Worm (Caenorhabditis elegans) whole organism, young adult: ENCODE results near the gene T10F2.5.

Experiments used
- B0336.3 ChIP-seq: fragments of 200-800 bp; sonication (Bioruptor generic); IDR thresholded peaks from 2 replicates; pipeline ENCODE4 v1.3.6; 2022; ENCODE audit warnings: missing genetic modification characterization, missing compliant biosample characterization
- F22D6.2 ChIP-seq: sonication (generic microtip); optimal IDR thresholded peaks from 2 replicates; lab custom pipeline; 2016; ENCODE audit warnings: mild to moderate bottlenecking, missing genetic modification characterization, missing compliant biosample characterization
- F23B12.7 ChIP-seq: sonication (generic microtip); optimal IDR thresholded peaks from 2 replicates; lab custom pipeline; 2017; ENCODE audit warnings: missing genetic modification characterization, mild to moderate bottlenecking, missing compliant biosample characterization, antibody characterized with exemption, moderate library complexity; ENCODE audit not compliant: insufficient read depth
- F49E8.2 ChIP-seq: sonication (generic microtip); optimal IDR thresholded peaks from 3 replicates; lab custom pipeline; 2017; ENCODE audit warnings: missing genetic modification characterization, mild to moderate bottlenecking, missing compliant biosample characterization, antibody characterized with exemption, moderate library complexity; ENCODE audit not compliant: insufficient read depth
- F52B5.7 ChIP-seq: sonication (generic microtip); optimal IDR thresholded peaks from 2 replicates; lab custom pipeline; 2016; ENCODE audit warnings: mild to moderate bottlenecking, missing genetic modification characterization, missing compliant biosample characterization
- T26A5.8 ChIP-seq: sonication (generic microtip); optimal IDR thresholded peaks from 2 replicates; lab custom pipeline; 2016; ENCODE audit warnings: missing genetic modification characterization, missing compliant biosample characterization
- ZK185.1 ChIP-seq: sonication (generic microtip); optimal IDR thresholded peaks from 2 replicates; lab custom pipeline; 2016; ENCODE audit warnings: mild to moderate bottlenecking, missing genetic modification characterization, missing compliant biosample characterization; ENCODE audit not compliant: poor library complexity, severe bottlenecking
- ama-1 ChIP-seq, 3 experiments: fragments of 150-350 bp in 1 of 3; sonication (generic microtip) in 2 of 3; optimal IDR thresholded peaks; 2 replicates each; lab custom pipeline; 2014 to 2018; ENCODE audit warnings: missing biosample characterization in 2 of 3, missing genetic modification characterization in 2 of 3, missing genetic modification reagents in 2 of 3
- atf-7 ChIP-seq: sonication (generic microtip); optimal IDR thresholded peaks from 2 replicates; lab custom pipeline; 2017; ENCODE audit warnings: mild to moderate bottlenecking, missing genetic modification characterization, missing compliant biosample characterization
- attf-6 ChIP-seq: fragments of 200-800 bp; sonication (Bioruptor generic); IDR thresholded peaks from 2 replicates; pipeline ENCODE4 v1.3.6; 2022; ENCODE audit warnings: missing genetic modification reagents, missing genetic modification characterization, missing compliant biosample characterization
- ccch-3 ChIP-seq: fragments of 200-800 bp; sonication (Bioruptor generic); optimal IDR thresholded peaks from 2 replicates; lab custom pipeline; 2018; ENCODE audit warnings: mild to moderate bottlenecking, missing genetic modification characterization, missing compliant biosample characterization
- ceh-100 ChIP-seq: fragments of 200-800 bp; sonication (Bioruptor generic); IDR thresholded peaks from 2 replicates; pipeline ENCODE4 v1.3.6; 2022; ENCODE audit warnings: missing genetic modification reagents, missing genetic modification characterization, missing compliant biosample characterization
- ceh-27 ChIP-seq: fragments of 200-800 bp; sonication (Bioruptor generic); optimal IDR thresholded peaks from 2 replicates; lab custom pipeline; 2018; ENCODE audit warnings: mild to moderate bottlenecking, missing genetic modification characterization, moderate library complexity, missing compliant biosample characterization
- ceh-58 ChIP-seq: fragments of 200-800 bp; sonication (Bioruptor generic); IDR thresholded peaks from 2 replicates; pipeline ENCODE4 v1.3.6; 2022; ENCODE audit warnings: missing genetic modification characterization, missing compliant biosample characterization
- ceh-91 ChIP-seq: fragments of 200-800 bp; sonication (Bioruptor generic); IDR thresholded peaks from 2 replicates; pipeline ENCODE4 v1.3.6; 2022; ENCODE audit warnings: missing genetic modification reagents, missing genetic modification characterization, missing compliant biosample characterization
- chd-7 ChIP-seq: sonication (generic microtip); optimal IDR thresholded peaks from 2 replicates; lab custom pipeline; 2016; ENCODE audit warnings: mild to moderate bottlenecking, missing genetic modification characterization, moderate library complexity, missing compliant biosample characterization
- die-1 ChIP-seq: sonication (generic microtip); optimal IDR thresholded peaks from 2 replicates; lab custom pipeline; 2016; ENCODE audit warnings: missing genotype, mild to moderate bottlenecking, missing genetic modification characterization, missing compliant biosample characterization
- dpff-1 ChIP-seq: sonication (generic microtip); optimal IDR thresholded peaks from 2 replicates; lab custom pipeline; 2017; ENCODE audit warnings: mild to moderate bottlenecking, missing genetic modification characterization, missing compliant biosample characterization
- efl-1 ChIP-seq: fragments of 150-350 bp; optimal IDR thresholded peaks from 2 replicates; lab custom pipeline; 2014; ENCODE audit warnings: missing biosample characterization, missing genetic modification reagents, missing genetic modification characterization
- fkh-3 ChIP-seq: sonication (generic microtip); optimal IDR thresholded peaks from 2 replicates; lab custom pipeline; 2016; ENCODE audit warnings: mild to moderate bottlenecking, missing genetic modification characterization, missing compliant biosample characterization
- gei-17 ChIP-seq: fragments of 200-800 bp; sonication (Bioruptor generic); optimal IDR thresholded peaks from 2 replicates; lab custom pipeline; 2018; ENCODE audit warnings: mild to moderate bottlenecking, missing genetic modification characterization, missing compliant biosample characterization
- him-1 ChIP-seq: sonication (generic microtip); optimal IDR thresholded peaks from 2 replicates; lab custom pipeline; 2016; ENCODE audit warnings: missing genotype, missing genetic modification reagents, missing genetic modification characterization, missing compliant biosample characterization
- hlh-26 ChIP-seq: fragments of 200-800 bp; sonication (Bioruptor generic); conservative IDR thresholded peaks from 2 replicates; pipeline ENCODE4 v1.3.6; 2022; ENCODE audit warnings: missing genetic modification reagents, missing genetic modification characterization, missing compliant biosample characterization
- hmg-20 ChIP-seq: fragments of 200-800 bp; sonication (Bioruptor generic); IDR thresholded peaks from 2 replicates; pipeline ENCODE4 v1.3.6; 2022; ENCODE audit warnings: missing genetic modification reagents, missing genetic modification characterization, missing compliant biosample characterization
- hsf-1 ChIP-seq: fragments of 200-800 bp; sonication (Bioruptor generic); IDR thresholded peaks from 2 replicates; pipeline ENCODE4 v1.3.6; 2022; ENCODE audit warnings: missing genetic modification reagents, missing genetic modification characterization, missing compliant biosample characterization
- let-526 ChIP-seq: fragments of 200-800 bp; sonication (Bioruptor generic); IDR thresholded peaks from 2 replicates; pipeline ENCODE4 v1.3.6; 2022; ENCODE audit warnings: missing genetic modification reagents, missing genetic modification characterization, missing compliant biosample characterization
- lin-35 ChIP-seq, 3 experiments: fragments of 150-350 bp in 2 of 3; sonication (generic microtip) in 1 of 3; optimal IDR thresholded peaks; 2 replicates each; lab custom pipeline; 2014 to 2018; ENCODE audit warnings: missing biosample characterization in 3 of 3, missing genetic modification characterization in 3 of 3, missing genetic modification reagents in 3 of 3
- lir-1 ChIP-seq: fragments of 200-800 bp; sonication (Bioruptor generic); conservative IDR thresholded peaks from 2 replicates; pipeline ENCODE4 v1.3.6; 2022; ENCODE audit warnings: missing genetic modification reagents, missing genetic modification characterization, missing compliant biosample characterization
- lsl-1 ChIP-seq: fragments of 200-800 bp; sonication (Bioruptor generic); optimal IDR thresholded peaks from 2 replicates; lab custom pipeline; 2018; ENCODE audit warnings: mild to moderate bottlenecking, missing genetic modification characterization, moderate library complexity, missing compliant biosample characterization
- lsy-27 ChIP-seq: sonication (generic microtip); optimal IDR thresholded peaks from 2 replicates; lab custom pipeline; 2017; ENCODE audit warnings: missing genetic modification characterization, mild to moderate bottlenecking, missing compliant biosample characterization, antibody characterized with exemption, missing genotype, borderline replicate concordance; ENCODE audit not compliant: insufficient read depth
- madf-10 ChIP-seq: sonication (generic microtip); optimal IDR thresholded peaks from 2 replicates; lab custom pipeline; 2016; ENCODE audit warnings: mild to moderate bottlenecking, missing genetic modification characterization, missing compliant biosample characterization
- madf-8 ChIP-seq: fragments of 200-800 bp; sonication (Bioruptor generic); conservative IDR thresholded peaks from 2 replicates; pipeline ENCODE4 v1.3.6; 2022; ENCODE audit warnings: missing genetic modification reagents, missing genetic modification characterization, missing compliant biosample characterization
- mcd-1 ChIP-seq: fragments of 200-800 bp; sonication (Bioruptor generic); IDR thresholded peaks from 2 replicates; pipeline ENCODE4 v1.3.6; 2022; ENCODE audit warnings: missing genetic modification reagents, missing genetic modification characterization, missing compliant biosample characterization
- mes-4 ChIP-seq: sonication (generic microtip); optimal IDR thresholded peaks from 2 replicates; lab custom pipeline; 2016; ENCODE audit warnings: missing genotype, missing genetic modification characterization, missing compliant biosample characterization
- nfya-2 ChIP-seq: fragments of 200-800 bp; sonication (Bioruptor generic); IDR thresholded peaks from 2 replicates; pipeline ENCODE4 v1.3.6; 2022; ENCODE audit warnings: missing genetic modification reagents, missing genetic modification characterization, missing compliant biosample characterization
- nhr-179 ChIP-seq: sonication (generic microtip); optimal IDR thresholded peaks from 2 replicates; lab custom pipeline; 2016; ENCODE audit warnings: mild to moderate bottlenecking, missing genetic modification characterization, missing compliant biosample characterization
- pha-4 ChIP-seq: fragments of 150-350 bp; sonication (generic microtip); optimal IDR thresholded peaks from 2 replicates; lab custom pipeline; 2014; ENCODE audit warnings: missing biosample characterization, missing genetic modification reagents, missing genetic modification characterization
- snpc-1.1 ChIP-seq: sonication (generic microtip); optimal IDR thresholded peaks from 2 replicates; lab custom pipeline; 2017; ENCODE audit warnings: missing genetic modification characterization, mild to moderate bottlenecking, missing compliant biosample characterization, antibody characterized with exemption, moderate library complexity, missing genotype, missing genetic modification reagents; ENCODE audit not compliant: insufficient read depth
- snpc-1.3 ChIP-seq: sonication (generic microtip); optimal IDR thresholded peaks from 2 replicates; lab custom pipeline; 2017; ENCODE audit warnings: missing genetic modification characterization, mild to moderate bottlenecking, missing compliant biosample characterization, antibody characterized with exemption, moderate library complexity, missing genotype, missing genetic modification reagents; ENCODE audit not compliant: insufficient read depth
- snpc-4 ChIP-seq, 5 experiments: fragments of 150-350 bp in 1 of 5; sonication (generic microtip) in 4 of 5; optimal IDR thresholded peaks; 2 replicates each; lab custom pipeline; 2014 to 2018; ENCODE audit warnings: missing genetic modification characterization in 5 of 5, missing biosample characterization in 3 of 5, antibody characterized with exemption in 2 of 5, mild to moderate bottlenecking in 2 of 5, missing compliant biosample characterization in 2 of 5, missing genotype in 2 of 5, moderate library complexity in 2 of 5, missing genetic modification reagents in 1 of 5
- tbp1 ChIP-seq: fragments of 200-800 bp; sonication (Bioruptor generic); optimal IDR thresholded peaks from 2 replicates; lab custom pipeline; 2018; ENCODE audit warnings: mild to moderate bottlenecking, missing genetic modification characterization, missing compliant biosample characterization
- tbx-9 ChIP-seq: sonication (generic microtip); optimal IDR thresholded peaks from 2 replicates; lab custom pipeline; 2016; ENCODE audit warnings: borderline replicate concordance, missing genetic modification characterization, inconsistent platforms, missing compliant biosample characterization
- unc-62 ChIP-seq: fragments of 150-350 bp; optimal IDR thresholded peaks from 2 replicates; lab custom pipeline; 2014; ENCODE audit warnings: missing biosample characterization, missing genetic modification reagents, missing genetic modification characterization
- zim-3 ChIP-seq: sonication (generic microtip); optimal IDR thresholded peaks from 2 replicates; lab custom pipeline; 2017; ENCODE audit warnings: mild to moderate bottlenecking, missing genetic modification characterization, moderate library complexity, missing compliant biosample characterization
- ztf-18 ChIP-seq: sonication (generic microtip); optimal IDR thresholded peaks from 2 replicates; lab custom pipeline; 2016; ENCODE audit warnings: missing genotype, mild to moderate bottlenecking, missing genetic modification characterization, missing compliant biosample characterization
- ztf-22 ChIP-seq: fragments of 200-800 bp; sonication (Bioruptor generic); optimal IDR thresholded peaks from 2 replicates; lab custom pipeline; 2018; ENCODE audit warnings: mild to moderate bottlenecking, missing genetic modification characterization, moderate library complexity, missing compliant biosample characterization

T10F2.5 gene

DNA sequence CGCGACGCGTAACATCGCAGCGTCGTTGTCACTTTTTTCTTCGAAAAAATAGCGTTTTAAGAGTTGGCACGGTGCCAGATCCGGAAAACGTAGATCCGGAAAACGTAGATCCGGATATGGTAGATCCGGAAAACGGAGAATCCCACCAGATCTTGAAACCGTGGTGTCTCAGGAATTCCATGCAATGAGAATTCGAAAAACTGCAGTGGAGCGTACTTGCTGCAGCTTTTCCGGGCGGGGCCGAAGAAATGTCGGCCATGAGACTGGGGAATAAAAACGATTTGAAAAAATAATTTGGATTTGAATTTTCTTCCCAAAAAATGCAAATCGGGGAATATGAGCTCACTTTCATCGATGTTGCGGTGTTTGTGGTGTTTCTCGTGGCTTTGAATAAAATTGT lies 13.1 kb upstream of the T10F2.5 start, which contains the start of gene K10D2.5 (continued):
- peak; percentile 70 for TF ChIP-seq snpc-1.3 (tag; lab: Kevin White, UChicago)
- TF ChIP-seq madf-8 (GFP tag; lab: Robert Waterston, UW) = peak; percentile 77
- peak; percentile 72 for TF ChIP-seq ztf-22 (GFP tag; lab: Kevin White, UChicago)
- peak; percentile 80 for TF ChIP-seq zim-3 (tag; lab: Kevin White, UChicago)
- no peak for TF ChIP-seq hlh-26
- no peak for TF ChIP-seq dpff-1
- TF ChIP-seq gei-17 (GFP tag; lab: Kevin White, UChicago) = no peak
- no peak for TF ChIP-seq lsy-27
- TF ChIP-seq hsf-1 (GFP tag; lab: Robert Waterston, UW) = peak; percentile 87
- TF ChIP-seq atf-7 (tag; lab: Kevin White, UChicago) = peak; percentile 55
- TF ChIP-seq mcd-1 (GFP tag; lab: Robert Waterston, UW) = peak; percentile 99
- no peak for TF ChIP-seq mes-4
- peak; percentile 97 for TF ChIP-seq ZK185.1
- TF ChIP-seq snpc-1.1 (tag; lab: Kevin White, UChicago) = no peak
- TF ChIP-seq him-1 (tag; lab: Kevin White, UChicago) = peak; percentile 8
- TF ChIP-seq madf-10 (tag; lab: Kevin White, UChicago) = peak; percentile 92
- TF ChIP-seq nfya-2 (GFP tag; lab: Robert Waterston, UW) = no peak
- peak; percentile 78 for TF ChIP-seq chd-7 (tag; lab: Kevin White, UChicago)
- peak; percentile 86 for TF ChIP-seq B0336.3 (GFP tag; lab: Robert Waterston, UW)
- TF ChIP-seq ceh-100 (GFP tag; lab: Robert Waterston, UW) = peak; percentile 99
- TF ChIP-seq lir-1 (GFP tag; lab: Robert Waterston, UW) = peak; percentile 98
- TF ChIP-seq F22D6.2 = peak; percentile 73
- no peak for TF ChIP-seq snpc-4 (GFP tag; optimal IDR thresholded peaks at IDR 0.05; lab: Kevin White, UChicago)
- TF ChIP-seq snpc-4 (tag; optimal IDR thresholded peaks at IDR 0.05; lab: Kevin White, UChicago) = peak; percentile 39 to 80 (median 68)
- TF ChIP-seq unc-62 (GFP tag; lab: Kevin White, UChicago) = no peak
- TF ChIP-seq ceh-58 (GFP tag; lab: Robert Waterston, UW) = no peak
- TF ChIP-seq F52B5.7 (tag; lab: Kevin White, UChicago) = peak; percentile 68
- no peak for TF ChIP-seq ama-1 (optimal IDR thresholded peaks at IDR 0.05; lab: Kevin White, UChicago)
- TF ChIP-seq ama-1 (GFP tag; optimal IDR thresholded peaks at IDR 0.05; lab: Kevin White, UChicago) = no peak
- peak; percentile 90 for TF ChIP-seq F49E8.2 (tag; lab: Kevin White, UChicago)
- peak; percentile 78 for TF ChIP-seq efl-1 (GFP tag; lab: Kevin White, UChicago)
- TF ChIP-seq hmg-20 (GFP tag; lab: Robert Waterston, UW) = peak; percentile 82
- peak; percentile 85 for TF ChIP-seq F23B12.7 (tag; lab: Kevin White, UChicago)
- TF ChIP-seq let-526 (GFP tag; lab: Robert Waterston, UW) = peak; percentile 96
- TF ChIP-seq attf-6 (GFP tag; lab: Robert Waterston, UW) = peak; percentile 75
- TF ChIP-seq pha-4 (tag; lab: Kevin White, UChicago) = no peak
- TF ChIP-seq tbx-9 (tag; lab: Kevin White, UChicago) = no peak
- no peak for TF ChIP-seq T26A5.8 (tag; lab: Kevin White, UChicago)
- no peak for TF ChIP-seq fkh-3 (tag; lab: Kevin White, UChicago)

- no peak for TF ChIP-seq ztf-18 (tag; lab: Kevin White, UChicago)
- TF ChIP-seq ccch-3 (GFP tag; lab: Kevin White, UChicago) = no peak
- no peak for TF ChIP-seq atf-7 (tag; lab: Kevin White, UChicago)
- TF ChIP-seq ZK185.1 = no peak
- no peak for TF ChIP-seq tbp1 (GFP tag; lab: Kevin White, UChicago)
- no peak for TF ChIP-seq F23B12.7 (tag; lab: Kevin White, UChicago)
- no peak for TF ChIP-seq snpc-1.3 (tag; lab: Kevin White, UChicago)
- TF ChIP-seq ceh-27 (GFP tag; lab: Kevin White, UChicago) = no peak
- no peak for TF ChIP-seq lsl-1
- TF ChIP-seq die-1 = no peak
- no peak for TF ChIP-seq nhr-179 (tag; lab: Kevin White, UChicago)
- TF ChIP-seq lin-35 (GFP tag; optimal IDR thresholded peaks at IDR 0.05; lab: Kevin White, UChicago) = no peak
- TF ChIP-seq ceh-91 = no peak
- TF ChIP-seq, all 124 proteins: peak for 0
Observed at ce11 chrIII:5171945-5172344, 12.5 kb upstream of the T10F2.5 start, which contains the start of gene prp-19. TSS of gene prp-19 (minus strand) at chrIII:5172045.
